Worm (Caenorhabditis elegans) whole organism, early embryonic: ENCODE data around the gene ifas-2.

ENCODE experiments used
- B0310.2 ChIP-seq: sonication (generic microtip); optimal IDR thresholded peaks from 2 replicates; lab custom pipeline; 2016; ENCODE audit warnings: mild to moderate bottlenecking, missing genetic modification characterization, missing compliant biosample characterization
- F13C5.2 ChIP-seq: sonication (generic microtip); optimal IDR thresholded peaks from 2 replicates; lab custom pipeline; 2017; ENCODE audit warnings: mild to moderate bottlenecking, missing genetic modification characterization, inconsistent platforms, missing compliant biosample characterization
- aly-1 ChIP-seq: sonication (generic microtip); optimal IDR thresholded peaks from 2 replicates; lab custom pipeline; 2016; ENCODE audit warnings: missing genetic modification characterization, missing compliant biosample characterization
- ama-1 ChIP-seq: fragments of 150-350 bp; optimal IDR thresholded peaks from 2 replicates; lab custom pipeline; 2014
- ceh-13 ChIP-seq: fragments of 200-800 bp; sonication (Bioruptor generic); optimal IDR thresholded peaks from 2 replicates; lab custom pipeline; 2018; ENCODE audit warnings: mild to moderate bottlenecking, missing genetic modification characterization, missing compliant biosample characterization
- ceh-36 ChIP-seq: sonication (generic microtip); optimal IDR thresholded peaks from 2 replicates; lab custom pipeline; 2016; ENCODE audit warnings: missing genetic modification characterization, inconsistent platforms, missing compliant biosample characterization
- ets-7 ChIP-seq: sonication (generic microtip); optimal IDR thresholded peaks from 2 replicates; lab custom pipeline; 2016; ENCODE audit warnings: missing genotype, missing genetic modification characterization, missing compliant biosample characterization
- flt-1 ChIP-seq: fragments of 200-800 bp; sonication (Bioruptor generic); IDR thresholded peaks from 2 replicates; pipeline ENCODE4 v1.3.6; 2022; ENCODE audit warnings: missing genetic modification characterization, missing compliant biosample characterization
- hmbx-1 ChIP-seq: sonication (generic microtip); optimal IDR thresholded peaks from 2 replicates; lab custom pipeline; 2016; ENCODE audit warnings: mild to moderate bottlenecking, missing genetic modification characterization, missing compliant biosample characterization
- hmg-4 ChIP-seq: fragments of 200-800 bp; sonication (Bioruptor generic); optimal IDR thresholded peaks from 2 replicates; lab custom pipeline; 2018; ENCODE audit warnings: mild to moderate bottlenecking, missing genetic modification characterization, missing compliant biosample characterization
- hnd-1 ChIP-seq: sonication (generic microtip); optimal IDR thresholded peaks from 2 replicates; lab custom pipeline; 2016; ENCODE audit warnings: missing genetic modification characterization, missing compliant biosample characterization
- pes-1 ChIP-seq: fragments of 200-800 bp; sonication (Bioruptor generic); IDR thresholded peaks from 2 replicates; pipeline ENCODE4 v1.3.6; 2022; ENCODE audit warnings: missing genetic modification reagents, missing genetic modification characterization, missing compliant biosample characterization
- scrt-1 ChIP-seq: fragments of 200-800 bp; sonication (Bioruptor generic); IDR thresholded peaks from 2 replicates; pipeline ENCODE4 v1.3.6; 2022; ENCODE audit warnings: missing genetic modification characterization, missing compliant biosample characterization
- sea-1 ChIP-seq: fragments of 200-800 bp; sonication (Bioruptor generic); conservative IDR thresholded peaks from 2 replicates; pipeline ENCODE4 v1.3.6; 2022; ENCODE audit warnings: missing genetic modification characterization, missing compliant biosample characterization
- tbx-11 ChIP-seq: fragments of 200-800 bp; sonication (Bioruptor generic); IDR thresholded peaks from 2 replicates; pipeline ENCODE4 v1.3.6; 2022; ENCODE audit warnings: missing genetic modification characterization, missing compliant biosample characterization
- tbx-37 ChIP-seq: fragments of 200-800 bp; sonication (Bioruptor generic); conservative IDR thresholded peaks from 2 replicates; pipeline ENCODE4 v1.3.6; 2022; ENCODE audit warnings: missing genetic modification reagents, missing genetic modification characterization, missing compliant biosample characterization
- tra-4 ChIP-seq: sonication (generic microtip); optimal IDR thresholded peaks from 2 replicates; lab custom pipeline; 2017; ENCODE audit warnings: missing genetic modification characterization, missing compliant biosample characterization

ifas-2 gene

ce11 chrV:16869740-16870139, 18.9 kb downstream of the ifas-2 start, which contains the start of gene clec-33:
clec-33 (minus strand) TSS chrV:16869840.
- TF ChIP-seq aly-1 (tag; lab: Kevin White, UChicago) (no peak), tra-4 (tag; lab: Kevin White, UChicago) (no peak), sea-1 (no peak)

DNA sequence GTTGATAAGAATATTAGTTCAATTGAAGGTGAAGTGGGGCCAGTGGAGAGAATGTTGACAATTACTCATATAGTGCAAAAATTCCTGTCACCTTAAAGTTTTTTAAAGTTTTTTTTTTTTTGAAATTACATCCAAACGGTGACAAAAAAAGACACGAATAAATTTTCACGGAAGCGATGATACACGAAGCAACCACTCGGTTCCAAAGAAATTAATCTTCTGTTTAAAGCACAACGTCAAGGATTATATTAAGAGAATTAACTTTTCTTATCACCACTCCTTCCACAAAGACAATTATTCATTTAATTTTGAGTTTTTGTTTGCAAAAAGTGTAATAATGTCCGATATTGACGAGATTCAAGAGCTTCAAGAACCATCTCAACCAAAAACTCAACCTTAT, 23.3 kb downstream of the ifas-2 start, which contains the start of gene clec-28:
Gene clec-28, plus strand, starts transcription at position 301 of the 400 bp plus-strand sequence.
- TF ChIP-seq ceh-36 (tag; lab: Kevin White, UChicago) = no peak
- TF ChIP-seq sea-1 = no peak

ce11 chrV:16861719-16862118, 27.0 kb downstream of the ifas-2 start, which contains the start of the genes clec-32 and clec-24:
clec-32 (minus strand) TSS chrV:16861819.
clec-24 (plus strand) TSS chrV:16862012.
- no peak for TF ChIP-seq F13C5.2 (tag; lab: Kevin White, UChicago)
- no peak for TF ChIP-seq B0310.2 (tag; lab: Kevin White, UChicago)
- TF ChIP-seq ets-7 = no peak
- TF ChIP-seq ceh-13 = no peak
- TF ChIP-seq hmg-4 (GFP tag; lab: Kevin White, UChicago) = no peak
- no peak for TF ChIP-seq pes-1
- no peak for TF ChIP-seq hmbx-1
- no peak for TF ChIP-seq sea-1
- no peak for TF ChIP-seq flt-1 (GFP tag; lab: Robert Waterston, UW)
- no peak for TF ChIP-seq tbx-11 (GFP tag; lab: Robert Waterston, UW)
- TF ChIP-seq ama-1 (lab: Kevin White, UChicago) = no peak
- TF ChIP-seq aly-1 (tag; lab: Kevin White, UChicago) = no peak
- no peak for TF ChIP-seq tbx-37 (GFP tag; lab: Robert Waterston, UW)
- TF ChIP-seq scrt-1 (GFP tag; lab: Robert Waterston, UW) = no peak
- TF ChIP-seq hnd-1 = no peak
- TF ChIP-seq ceh-36 (tag; lab: Kevin White, UChicago) = no peak
- TF ChIP-seq tra-4 (tag; lab: Kevin White, UChicago) = no peak

- TF ChIP-seq flt-1 (GFP tag; lab: Robert Waterston, UW) = no peak
- no peak for TF ChIP-seq tbx-11 (GFP tag; lab: Robert Waterston, UW)
- no peak for TF ChIP-seq hnd-1
- TF ChIP-seq pes-1 = no peak
- TF ChIP-seq sea-1 = no peak
- TF ChIP-seq ets-7 = no peak
- TF ChIP-seq ama-1 (lab: Kevin White, UChicago) = no peak
- no peak for TF ChIP-seq aly-1 (tag; lab: Kevin White, UChicago)
- no peak for TF ChIP-seq tra-4 (tag; lab: Kevin White, UChicago)
- TF ChIP-seq F13C5.2 (tag; lab: Kevin White, UChicago) = no peak
- no peak for TF ChIP-seq ceh-36 (tag; lab: Kevin White, UChicago)
- TF ChIP-seq tbx-37 (GFP tag; lab: Robert Waterston, UW) = no peak
- no peak for TF ChIP-seq scrt-1 (GFP tag; lab: Robert Waterston, UW)
- no peak for TF ChIP-seq hmg-4 (GFP tag; lab: Kevin White, UChicago)
- no peak for TF ChIP-seq ceh-13
- TF ChIP-seq hmbx-1 = no peak
- TF ChIP-seq B0310.2 (tag; lab: Kevin White, UChicago) = no peak
These were observed 30.7 kb downstream of the ifas-2 start, which contains the start of the genes clec-31 and clec-22 for ce11 chrV:16857977-16858479. clec-31 (minus strand) TSS chrV:16858077. clec-22 (plus strand) TSS chrV:16858429.

ce11 chrV:16853956-16854683, 34.6 kb downstream of the ifas-2 start, which contains the start of the genes clec-35 and clec-27:
clec-35 (minus strand) TSS chrV:16854056.
clec-27 (plus strand) TSS chrV:16854633.
- TF ChIP-seq tra-4 (tag; lab: Kevin White, UChicago) (no peak), ama-1 (lab: Kevin White, UChicago) (no peak), scrt-1 (GFP tag; lab: Robert Waterston, UW) (no peak), ceh-36 (tag; lab: Kevin White, UChicago) (no peak), flt-1 (GFP tag; lab: Robert Waterston, UW) (no peak), pes-1 (no peak), hmg-4 (GFP tag; lab: Kevin White, UChicago) (no peak), hnd-1 (no peak), ceh-13 (no peak), tbx-37 (GFP tag; lab: Robert Waterston, UW) (no peak), B0310.2 (tag; lab: Kevin White, UChicago) (no peak), ets-7 (no peak), aly-1 (tag; lab: Kevin White, UChicago) (no peak), tbx-11 (GFP tag; lab: Robert Waterston, UW) (no peak), F13C5.2 (tag; lab: Kevin White, UChicago) (no peak), sea-1 (no peak), hmbx-1 (no peak)

DNA sequence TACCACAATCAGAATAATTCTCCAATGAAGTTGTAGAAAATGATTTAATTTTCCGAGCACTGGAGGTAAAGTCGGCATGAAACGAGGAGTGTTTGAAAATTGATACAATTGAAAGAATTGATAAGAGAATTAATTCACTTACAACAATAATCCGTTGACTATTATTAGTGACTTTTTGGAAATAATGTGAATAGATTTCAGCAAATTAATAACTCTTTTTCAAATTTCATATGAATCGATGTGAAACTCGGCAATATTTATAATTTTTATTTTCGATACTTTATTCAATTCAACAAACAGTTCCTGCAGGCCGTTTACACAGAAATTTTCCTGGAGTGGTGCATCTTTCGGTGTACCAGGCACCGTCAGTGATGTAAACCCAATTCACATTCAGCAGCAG, 36.7 kb downstream of the ifas-2 start, which contains the start of gene clec-37:
Gene clec-37, minus strand, starts transcription at position 101 of the 400 bp plus-strand sequence.
- no peak for TF ChIP-seq B0310.2 (tag; lab: Kevin White, UChicago)
- TF ChIP-seq ets-7 = no peak
- TF ChIP-seq ceh-13 = no peak
- no peak for TF ChIP-seq tbx-37 (GFP tag; lab: Robert Waterston, UW)
- no peak for TF ChIP-seq pes-1
- no peak for TF ChIP-seq hnd-1
- no peak for TF ChIP-seq flt-1 (GFP tag; lab: Robert Waterston, UW)
- TF ChIP-seq ceh-36 (tag; lab: Kevin White, UChicago) = no peak
- TF ChIP-seq hmbx-1 = no peak
- no peak for TF ChIP-seq hmg-4 (GFP tag; lab: Kevin White, UChicago)
- no peak for TF ChIP-seq tra-4 (tag; lab: Kevin White, UChicago)
- TF ChIP-seq F13C5.2 (tag; lab: Kevin White, UChicago) = no peak
- TF ChIP-seq tbx-11 (GFP tag; lab: Robert Waterston, UW) = no peak
- no peak for TF ChIP-seq aly-1 (tag; lab: Kevin White, UChicago)
- no peak for TF ChIP-seq scrt-1 (GFP tag; lab: Robert Waterston, UW)
- no peak for TF ChIP-seq ama-1 (lab: Kevin White, UChicago)
- TF ChIP-seq sea-1 = no peak

ce11 chrV:16848498-16848897, 40.2 kb downstream of the ifas-2 start, which contains the start of the genes clec-36 and clec-26:
clec-36 (minus strand) TSS chrV:16848598.
clec-26 (plus strand) TSS chrV:16848611.
- no peak for TF ChIP-seq ceh-36 (tag; lab: Kevin White, UChicago)
- TF ChIP-seq tbx-37 (GFP tag; lab: Robert Waterston, UW) = no peak
- no peak for TF ChIP-seq hnd-1
- no peak for TF ChIP-seq ceh-13
- no peak for TF ChIP-seq aly-1 (tag; lab: Kevin White, UChicago)
- no peak for TF ChIP-seq tra-4 (tag; lab: Kevin White, UChicago)
- TF ChIP-seq flt-1 (GFP tag; lab: Robert Waterston, UW) = no peak
- TF ChIP-seq ama-1 (lab: Kevin White, UChicago) = no peak
- no peak for TF ChIP-seq hmg-4 (GFP tag; lab: Kevin White, UChicago)
- no peak for TF ChIP-seq scrt-1 (GFP tag; lab: Robert Waterston, UW)
